Worm (Caenorhabditis elegans): ENCODE data around the gene taf-3.

The taf-3 gene

DNA sequence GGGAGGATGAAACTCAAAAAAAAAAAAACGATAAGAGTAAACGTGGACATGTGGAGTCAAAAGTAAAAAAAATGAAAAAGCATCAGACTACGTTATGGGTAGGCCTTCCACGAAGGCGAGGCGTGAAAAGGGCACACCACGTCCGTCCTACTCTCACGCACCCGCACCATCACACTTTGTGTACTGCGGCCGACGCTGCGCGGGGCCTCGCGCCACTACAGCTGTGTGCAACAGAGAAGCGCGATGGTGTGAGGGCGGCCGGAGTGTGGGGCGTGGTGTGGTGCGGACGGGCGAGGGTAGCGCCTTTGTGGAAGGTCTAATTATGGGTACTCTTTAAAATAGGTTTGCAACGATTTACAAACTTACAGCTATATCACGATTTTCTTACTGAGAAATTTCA is 14.0 kb upstream of the taf-3 start:
- TF ChIP-seq zag-1 (tag; optimal IDR thresholded peaks at IDR 0.05): no peak
- TF ChIP-seq fkh-10 (GFP tag; optimal IDR thresholded peaks at IDR 0.05): no peak
- TF ChIP-seq fkh-2 (tag; optimal IDR thresholded peaks at IDR 0.05): no peak
- no peak for TF ChIP-seq lin-15B (tag; optimal IDR thresholded peaks at IDR 0.05)
- TF ChIP-seq daf-12 (tag; optimal IDR thresholded peaks at IDR 0.05): no peak
- TF ChIP-seq egl-27 (tag; optimal IDR thresholded peaks at IDR 0.05): no peak
- TF ChIP-seq tbx-2 (tag; optimal IDR thresholded peaks at IDR 0.05): no peak

DNA sequence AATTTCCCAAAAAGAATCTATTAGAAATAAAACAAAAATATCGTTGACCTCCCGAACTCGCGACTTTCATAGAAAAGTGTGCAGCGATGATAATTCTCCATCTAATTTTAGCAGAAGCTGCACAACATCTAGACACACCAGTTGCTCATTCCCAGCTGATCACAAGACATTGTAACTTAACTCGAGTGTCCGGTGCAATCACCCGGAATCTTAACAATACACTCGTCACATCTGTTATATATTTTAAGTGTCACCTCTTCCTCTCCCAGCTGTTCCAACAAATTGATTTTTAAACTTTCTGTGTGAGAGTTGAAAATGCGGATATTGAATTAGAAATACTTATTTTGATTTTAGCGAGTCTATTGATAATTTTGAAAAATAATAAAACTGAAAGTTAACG is 10.9 kb upstream of the taf-3 start:
- TF ChIP-seq nhr-11 (tag; optimal IDR thresholded peaks at IDR 0.05) (no peak), ceh-9 (tag; optimal IDR thresholded peaks at IDR 0.05) (no peak), nhr-28 (tag; optimal IDR thresholded peaks at IDR 0.05) (no peak), zag-1 (tag; optimal IDR thresholded peaks at IDR 0.05) (no peak), ceh-16 (tag; optimal IDR thresholded peaks at IDR 0.05) (no peak), ZK546.5 (tag; optimal IDR thresholded peaks at IDR 0.05) (no peak), elt-2 (tag; optimal IDR thresholded peaks at IDR 0.05) (no peak), ceh-28 (tag; optimal IDR thresholded peaks at IDR 0.05) (no peak), lin-15B (tag; optimal IDR thresholded peaks at IDR 0.05) (no peak), pqm-1 (tag; optimal IDR thresholded peaks at IDR 0.05) (no peak), ama-1 (optimal IDR thresholded peaks at IDR 0.05) (no peak)

DNA sequence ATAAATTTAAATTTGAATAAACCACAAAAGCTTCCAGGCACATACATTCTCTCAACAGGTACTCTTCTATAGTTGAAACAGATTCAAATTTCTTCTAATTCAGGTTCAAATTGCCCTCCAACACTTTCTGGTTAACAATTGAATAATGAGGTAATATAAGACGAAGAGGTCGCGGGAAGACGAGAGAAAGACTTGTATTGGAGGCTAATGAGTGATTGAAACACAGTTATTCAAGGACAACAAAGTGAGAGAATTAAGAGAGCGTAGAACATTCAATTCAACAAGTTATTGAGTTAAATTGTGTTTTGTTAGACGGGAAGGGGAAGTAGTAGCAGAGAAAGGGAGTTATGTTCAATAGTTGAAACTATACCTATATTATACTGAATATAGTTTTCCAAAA is 10.4 kb upstream of the taf-3 start:
- TF ChIP-seq nhr-25 (tag; optimal IDR thresholded peaks at IDR 0.05): peak; percentile 52
- TF ChIP-seq snpc-4 (tag; optimal IDR thresholded peaks at IDR 0.05): no peak
- no peak for TF ChIP-seq nhr-76 (tag; optimal IDR thresholded peaks at IDR 0.05)
- no peak for TF ChIP-seq nhr-67 (tag; optimal IDR thresholded peaks at IDR 0.05)
- no peak for TF ChIP-seq pha-4 (tag; optimal IDR thresholded peaks at IDR 0.05)

DNA sequence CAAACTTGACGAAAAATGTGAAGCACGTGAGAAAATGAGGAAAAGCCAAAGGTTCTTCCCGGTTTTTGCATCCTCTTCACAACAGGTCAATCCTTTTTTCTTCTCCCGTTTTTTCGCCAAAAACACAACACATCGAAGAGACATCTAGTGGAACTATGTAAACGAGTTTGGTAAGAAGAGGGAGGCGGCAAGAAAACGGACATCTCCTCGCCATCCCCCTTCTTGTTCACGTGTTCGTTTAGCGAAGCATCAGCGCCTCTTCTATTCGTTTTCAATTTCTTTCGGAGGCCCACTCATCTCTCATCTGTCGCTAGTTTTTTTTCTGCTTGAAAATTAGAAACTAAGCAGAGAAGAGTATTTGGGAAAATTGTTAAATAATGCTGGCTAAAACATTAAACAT is 8.0 kb upstream of the taf-3 start:
- TF ChIP-seq mdl-1 (tag; optimal IDR thresholded peaks at IDR 0.05) (no peak), nhr-23 (tag; optimal IDR thresholded peaks at IDR 0.05) (peak; percentile 24), nhr-25 (tag; optimal IDR thresholded peaks at IDR 0.05) (peak; percentile 69), nhr-43 (tag; optimal IDR thresholded peaks at IDR 0.05; ENCODE audit: poor library complexity, severe bottlenecking) (peak; percentile 34)

DNA sequence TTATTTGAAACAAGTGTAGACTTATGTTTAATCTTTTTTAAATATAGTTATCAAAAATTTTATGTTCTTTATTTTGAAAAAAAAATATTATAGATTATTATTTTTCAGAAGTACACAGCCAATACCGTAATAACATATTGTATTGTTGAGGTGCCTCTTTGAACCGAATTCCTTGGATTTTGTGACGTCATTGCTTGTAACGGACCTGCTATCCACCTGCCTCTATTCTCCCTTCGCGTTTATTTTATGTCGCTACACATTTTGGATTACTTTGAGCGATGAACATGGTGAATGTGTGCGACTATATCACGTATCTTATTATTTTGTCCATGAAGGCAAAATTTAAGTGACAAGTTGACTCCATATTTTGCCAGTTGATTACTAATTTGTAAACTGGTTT is 5.0 kb upstream of the taf-3 start:
- no peak for TF ChIP-seq jun-1 (tag; optimal IDR thresholded peaks at IDR 0.05)
- TF ChIP-seq unc-62 (GFP tag; optimal IDR thresholded peaks at IDR 0.05): no peak
- TF ChIP-seq nhr-43 (tag; optimal IDR thresholded peaks at IDR 0.05; ENCODE audit: poor library complexity, severe bottlenecking): peak; percentile 50
- TF ChIP-seq elt-1 (tag; optimal IDR thresholded peaks at IDR 0.05): no peak
- TF ChIP-seq mdl-1 (tag; optimal IDR thresholded peaks at IDR 0.05): no peak
- no peak for TF ChIP-seq lin-15B (tag; optimal IDR thresholded peaks at IDR 0.05)
- TF ChIP-seq ceh-82 (tag; optimal IDR thresholded peaks at IDR 0.05): no peak
- no peak for TF ChIP-seq ceh-28 (tag; optimal IDR thresholded peaks at IDR 0.05)
- TF ChIP-seq egl-27 (tag; optimal IDR thresholded peaks at IDR 0.05): no peak

DNA sequence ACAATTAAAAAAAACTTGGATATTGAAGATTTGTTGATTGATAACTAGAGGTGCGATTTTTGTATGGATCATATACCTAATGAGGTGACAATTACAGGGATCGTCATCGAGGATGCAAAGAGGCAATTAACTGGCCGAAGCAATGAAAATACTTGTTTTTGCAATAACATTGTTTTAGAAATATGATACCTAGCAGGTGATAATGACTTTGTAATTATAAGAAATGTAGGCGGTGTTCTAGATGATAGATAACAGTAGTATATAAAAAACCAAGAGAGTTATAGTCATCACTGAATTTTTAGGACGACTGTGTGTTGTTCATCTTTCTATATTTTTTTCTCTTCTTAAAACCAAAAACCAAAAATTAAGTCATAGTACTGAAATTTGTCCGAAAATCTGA is 3.9 kb upstream of the taf-3 start, which contains the start of gene C11G6.2:
TSS of gene C11G6.2 (plus strand) at position 301 of the 400 bp plus-strand sequence.
- TF ChIP-seq nhr-43 (tag; optimal IDR thresholded peaks at IDR 0.05; ENCODE audit: poor library complexity, severe bottlenecking): no peak
- no peak for TF ChIP-seq pqm-1 (tag; optimal IDR thresholded peaks at IDR 0.05)
- TF ChIP-seq egl-27 (tag; optimal IDR thresholded peaks at IDR 0.05): no peak
- no peak for TF ChIP-seq unc-39 (tag; optimal IDR thresholded peaks at IDR 0.05)
- no peak for TF ChIP-seq nhr-237 (tag; optimal IDR thresholded peaks at IDR 0.05)
- no peak for TF ChIP-seq jun-1 (tag; optimal IDR thresholded peaks at IDR 0.05)
- TF ChIP-seq fkh-2 (tag; optimal IDR thresholded peaks at IDR 0.05): no peak
- TF ChIP-seq nhr-67 (tag; optimal IDR thresholded peaks at IDR 0.05): no peak
- no peak for TF ChIP-seq egl-5 (tag; optimal IDR thresholded peaks at IDR 0.05)
- no peak for TF ChIP-seq unc-62 (GFP tag; optimal IDR thresholded peaks at IDR 0.05)
- no peak for TF ChIP-seq elt-1 (tag; optimal IDR thresholded peaks at IDR 0.05)

DNA sequence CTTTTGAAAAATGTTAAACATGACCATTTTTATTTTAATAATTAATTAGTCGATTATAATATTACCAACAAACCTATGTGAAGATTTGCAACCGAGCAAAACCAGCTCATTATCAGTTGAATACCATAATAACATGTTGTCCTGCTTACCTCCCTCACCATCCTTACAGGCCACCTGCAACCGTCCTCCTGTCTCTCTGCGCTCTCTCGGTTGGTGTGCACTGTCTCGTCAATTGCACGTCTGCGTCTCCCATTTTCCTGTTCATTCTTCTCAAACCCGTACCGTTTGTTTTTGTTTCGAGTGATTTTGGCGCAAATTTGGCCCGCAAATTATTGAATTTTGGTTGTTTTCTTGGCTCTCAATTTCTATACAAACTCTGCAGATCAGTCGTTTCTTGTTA is 810 bp upstream of the taf-3 start:
- TF ChIP-seq hmg-11 (tag; optimal IDR thresholded peaks at IDR 0.05) (peak; percentile 15), ZK546.5 (tag; optimal IDR thresholded peaks at IDR 0.05) (no peak)

Measured in whole organism, L3 larva.